Fruit fly (Drosophila melanogaster) whole organism, embryonic: ENCODE measurements around the gene CG34039.

ENCODE experiments used
- Ada2b ChIP-seq: fragments of 200-800 bp; sonication (Bioruptor generic); IDR thresholded peaks from 2 replicates; pipeline ENCODE4 v1.3.6; 2022; ENCODE audit warnings: missing biosample characterization, missing genetic modification characterization
- Adf1 ChIP-seq: fragments of 200-800 bp; sonication (Bioruptor generic); IDR thresholded peaks from 2 replicates; pipeline ENCODE4 v1.3.6; 2022; ENCODE audit warnings: missing biosample characterization, missing genetic modification characterization
- CG10321 ChIP-seq: fragments of 200-800 bp; sonication (Bioruptor generic); IDR thresholded peaks from 2 replicates; pipeline ENCODE4 v1.3.6; 2022; ENCODE audit warnings: missing biosample characterization, missing genetic modification characterization
- CG10431 ChIP-seq: fragments of 200-800 bp; sonication (Bioruptor generic); optimal IDR thresholded peaks from 3 replicates; lab custom pipeline; 2018; ENCODE audit warnings: missing biosample characterization, mild to moderate bottlenecking, missing genetic modification characterization
- CG11247 ChIP-seq: fragments of 200-800 bp; sonication (Bioruptor generic); IDR thresholded peaks from 2 replicates; pipeline ENCODE4 v1.3.6; 2022; ENCODE audit warnings: missing biosample characterization, missing genetic modification characterization
- CG1603 ChIP-seq: fragments of 200-800 bp; sonication (Bioruptor generic); optimal IDR thresholded peaks from 2 replicates; lab custom pipeline; 2019; ENCODE audit warnings: missing biosample characterization, mild to moderate bottlenecking, missing genetic modification characterization, moderate library complexity
- CG18011 ChIP-seq: fragments of 200-800 bp; sonication (Bioruptor generic); optimal IDR thresholded peaks from 2 replicates; lab custom pipeline; 2017; ENCODE audit warnings: missing biosample characterization, missing genetic modification characterization, mild to moderate bottlenecking, moderate library complexity, missing genotype
- CG1832 ChIP-seq: fragments of 200-800 bp; sonication (Bioruptor generic); optimal IDR thresholded peaks from 2 replicates; lab custom pipeline; 2017; ENCODE audit warnings: missing biosample characterization, mild to moderate bottlenecking, missing genetic modification characterization, inconsistent platforms
- CG18599 ChIP-seq: fragments of 200-800 bp; sonication (Bioruptor generic); optimal IDR thresholded peaks from 3 replicates; lab custom pipeline; 2017; ENCODE audit warnings: missing biosample characterization, missing genetic modification characterization, mild to moderate bottlenecking, moderate library complexity, missing genetic modification reagents
- CG2199 ChIP-seq: fragments of 200-800 bp; sonication (Bioruptor generic); IDR thresholded peaks from 3 replicates; pipeline ENCODE4 v1.3.6; 2022; ENCODE audit warnings: missing biosample characterization, missing genetic modification characterization
- CG2712 ChIP-seq: fragments of 200-800 bp; optimal IDR thresholded peaks from 3 replicates; lab custom pipeline; 2019; ENCODE audit warnings: missing biosample characterization, mild to moderate bottlenecking, missing genetic modification characterization, moderate library complexity
- CG3065 ChIP-seq: fragments of 200-800 bp; sonication (Bioruptor generic); optimal IDR thresholded peaks from 2 replicates; lab custom pipeline; 2016; ENCODE audit warnings: missing biosample characterization, missing genetic modification characterization
- CG3995 ChIP-seq: fragments of 200-800 bp; sonication (Bioruptor generic); optimal IDR thresholded peaks from 3 replicates; lab custom pipeline; 2016; ENCODE audit warnings: missing biosample characterization, missing genetic modification characterization
- CG4404 ChIP-seq: fragments of 200-800 bp; sonication (Bioruptor generic); IDR thresholded peaks from 2 replicates; pipeline ENCODE4 v1.3.6; 2022; ENCODE audit warnings: missing biosample characterization, missing genetic modification characterization
- CG6791 ChIP-seq: fragments of 200-800 bp; sonication (Bioruptor generic); IDR thresholded peaks from 3 replicates; pipeline ENCODE4 v1.3.6; 2022; ENCODE audit warnings: missing biosample characterization, missing genetic modification characterization; ENCODE audit not compliant: partially characterized antibody
- CG8924 ChIP-seq: fragments of 200-800 bp; optimal IDR thresholded peaks from 3 replicates; lab custom pipeline; 2019; ENCODE audit warnings: missing biosample characterization, mild to moderate bottlenecking, missing genetic modification characterization, moderate library complexity
- CG9609 ChIP-seq: fragments of 200-800 bp; sonication (Bioruptor generic); optimal IDR thresholded peaks from 3 replicates; lab custom pipeline; 2016; ENCODE audit warnings: missing biosample characterization, missing genetic modification characterization
- CG9797 ChIP-seq: fragments of 200-800 bp; sonication (Bioruptor generic); optimal IDR thresholded peaks from 3 replicates; lab custom pipeline; 2018; ENCODE audit warnings: missing biosample characterization, mild to moderate bottlenecking, missing genetic modification characterization
- CoRest ChIP-seq: fragments of 200-800 bp; sonication (Bioruptor generic); optimal IDR thresholded peaks from 3 replicates; lab custom pipeline; 2018; ENCODE audit warnings: missing biosample characterization, mild to moderate bottlenecking, missing genetic modification characterization, moderate library complexity
- ERR ChIP-seq: fragments of 200-800 bp; sonication (Bioruptor generic); optimal IDR thresholded peaks from 2 replicates; lab custom pipeline; 2016; ENCODE audit warnings: missing biosample characterization, missing genetic modification characterization
- H2.0 ChIP-seq: fragments of 200-800 bp; sonication (Bioruptor generic); IDR thresholded peaks from 2 replicates; pipeline ENCODE4 v1.3.6; 2022; ENCODE audit warnings: missing biosample characterization, missing genetic modification characterization
- Nf-YB ChIP-seq: fragments of 200-800 bp; sonication (Bioruptor generic); optimal IDR thresholded peaks from 3 replicates; lab custom pipeline; 2019; ENCODE audit warnings: missing biosample characterization, mild to moderate bottlenecking, missing genetic modification characterization, moderate library complexity
- Nf-YC ChIP-seq: fragments of 200-800 bp; optimal IDR thresholded peaks from 3 replicates; lab custom pipeline; 2019; ENCODE audit warnings: missing biosample characterization, mild to moderate bottlenecking, missing genetic modification characterization, moderate library complexity
- Rfx ChIP-seq: fragments of 200-800 bp; sonication (Bioruptor generic); IDR thresholded peaks from 2 replicates; pipeline ENCODE4 v1.3.6; 2022; ENCODE audit warnings: missing biosample characterization, missing genetic modification characterization
- Sox100B ChIP-seq: fragments of 200-800 bp; sonication (Bioruptor generic); optimal IDR thresholded peaks from 3 replicates; lab custom pipeline; 2018; ENCODE audit warnings: missing biosample characterization, mild to moderate bottlenecking, missing genetic modification characterization
- Trl ChIP-seq, 3 experiments: fragments of >200 bp in 2 of 3; fragments of 200-800 bp in 1 of 3; sonication (Bioruptor generic) in 1 of 3; optimal IDR thresholded peaks; 2 replicates in 1 of 3; 3 replicates in 2 of 3; lab custom pipeline; 2016 to 2017; ENCODE audit warnings: missing biosample characterization in 1 of 3, missing genetic modification characterization in 1 of 3
- amos ChIP-seq: fragments of 200-800 bp; sonication (Bioruptor generic); IDR thresholded peaks from 2 replicates; pipeline ENCODE4 v1.3.6; 2022; ENCODE audit warnings: missing biosample characterization, missing genetic modification characterization; ENCODE audit not compliant: partially characterized antibody
- bsh ChIP-seq, 2 experiments: fragments of 200-800 bp; sonication (Bioruptor generic); optimal IDR thresholded peaks; 2 replicates each; lab custom pipeline; 2017 to 2018; ENCODE audit warnings: mild to moderate bottlenecking in 2 of 2, missing biosample characterization in 2 of 2, missing genetic modification characterization in 2 of 2, moderate library complexity in 1 of 2
- cas ChIP-seq: fragments of 200-800 bp; sonication (Bioruptor generic); IDR thresholded peaks from 2 replicates; pipeline ENCODE4 v1.3.6; 2022; ENCODE audit warnings: missing biosample characterization, missing genetic modification characterization
- cg ChIP-seq: fragments of 200-800 bp; sonication (Bioruptor generic); optimal IDR thresholded peaks from 3 replicates; lab custom pipeline; 2019; ENCODE audit warnings: missing biosample characterization, mild to moderate bottlenecking, missing genetic modification characterization, moderate library complexity
- crol ChIP-seq: fragments of 200-800 bp; sonication (Bioruptor generic); IDR thresholded peaks from 2 replicates; pipeline ENCODE4 v1.3.6; 2022; ENCODE audit warnings: missing biosample characterization, missing genetic modification characterization
- dm ChIP-seq: fragments of 200-800 bp; sonication (Bioruptor generic); optimal IDR thresholded peaks from 3 replicates; lab custom pipeline; 2016; ENCODE audit warnings: missing biosample characterization, missing genetic modification characterization
- dpn ChIP-seq, 2 experiments: fragments of 200-800 bp; sonication (Bioruptor generic); optimal IDR thresholded peaks; 3 replicates each; lab custom pipeline; 2016; ENCODE audit warnings: missing biosample characterization in 2 of 2, missing genetic modification characterization in 2 of 2
- ewg ChIP-seq: fragments of 200-800 bp; sonication (Bioruptor generic); optimal IDR thresholded peaks from 3 replicates; lab custom pipeline; 2017; ENCODE audit warnings: mild to moderate bottlenecking, missing biosample characterization, missing genetic modification reagents, missing genetic modification characterization
- eyg ChIP-seq: fragments of 200-800 bp; sonication (Bioruptor generic); optimal IDR thresholded peaks from 3 replicates; lab custom pipeline; 2016; ENCODE audit warnings: missing biosample characterization, missing genetic modification characterization
- hb ChIP-seq: fragments of 200-800 bp; sonication (Bioruptor generic); IDR thresholded peaks from 3 replicates; pipeline ENCODE4 v1.3.6; 2022; ENCODE audit warnings: missing biosample characterization, missing genetic modification characterization; ENCODE audit not compliant: partially characterized antibody
- her ChIP-seq: fragments of 200-800 bp; sonication (Bioruptor generic); optimal IDR thresholded peaks from 2 replicates; lab custom pipeline; 2016; ENCODE audit warnings: missing biosample characterization, missing genetic modification characterization
- kay ChIP-seq: fragments of 200-800 bp; sonication (Bioruptor generic); optimal IDR thresholded peaks from 2 replicates; lab custom pipeline; 2016; ENCODE audit warnings: missing biosample characterization, missing genetic modification characterization
- lilli ChIP-seq: fragments of 200-800 bp; sonication (Bioruptor generic); optimal IDR thresholded peaks from 3 replicates; lab custom pipeline; 2016; ENCODE audit warnings: missing biosample characterization, missing genetic modification characterization
- nerfin-1 ChIP-seq: fragments of 200-800 bp; sonication (Bioruptor generic); optimal IDR thresholded peaks from 3 replicates; lab custom pipeline; 2019; ENCODE audit warnings: missing biosample characterization, mild to moderate bottlenecking, missing genetic modification characterization, moderate library complexity
- phol ChIP-seq: fragments of 200-800 bp; sonication (Bioruptor generic); optimal IDR thresholded peaks from 3 replicates; lab custom pipeline; 2018; ENCODE audit warnings: missing biosample characterization, mild to moderate bottlenecking, missing genetic modification characterization, moderate library complexity
- pros ChIP-seq: fragments of 200-800 bp; sonication (Bioruptor generic); optimal IDR thresholded peaks from 3 replicates; lab custom pipeline; 2019; ENCODE audit warnings: missing biosample characterization, mild to moderate bottlenecking, missing genetic modification characterization, moderate library complexity
- sc ChIP-seq, 3 experiments: fragments of >200 bp in 2 of 3; fragments of 200-800 bp in 1 of 3; sonication (Bioruptor generic) in 1 of 3; optimal IDR thresholded peaks; 2 replicates in 2 of 3; 3 replicates in 1 of 3; lab custom pipeline; 2017; ENCODE audit warnings: mild to moderate bottlenecking in 1 of 3, missing biosample characterization in 1 of 3, missing genetic modification characterization in 1 of 3, missing genetic modification reagents in 1 of 3
- sens-2 ChIP-seq: fragments of 200-800 bp; sonication (Bioruptor generic); IDR thresholded peaks from 2 replicates; pipeline ENCODE4 v1.3.6; 2022; ENCODE audit warnings: missing biosample characterization, missing genetic modification characterization
- sima ChIP-seq: fragments of 200-800 bp; sonication (Bioruptor generic); optimal IDR thresholded peaks from 2 replicates; lab custom pipeline; 2016; ENCODE audit warnings: missing biosample characterization, missing genetic modification characterization
- sisA ChIP-seq: fragments of 200-800 bp; sonication (Bioruptor generic); IDR thresholded peaks from 2 replicates; pipeline ENCODE4 v1.3.6; 2022; ENCODE audit warnings: missing biosample characterization, missing genetic modification characterization
- tna ChIP-seq: fragments of 200-800 bp; sonication (Bioruptor generic); IDR thresholded peaks from 2 replicates; pipeline ENCODE4 v1.3.6; 2022; ENCODE audit warnings: missing biosample characterization, missing genetic modification characterization; ENCODE audit not compliant: partially characterized antibody
- z ChIP-seq: fragments of 200-800 bp; sonication (Bioruptor generic); IDR thresholded peaks from 3 replicates; pipeline ENCODE4 v1.3.6; 2022; ENCODE audit warnings: missing biosample characterization, missing genetic modification characterization
- zen ChIP-seq: fragments of 200-800 bp; sonication (Bioruptor generic); optimal IDR thresholded peaks from 3 replicates; lab custom pipeline; 2018; ENCODE audit warnings: missing biosample characterization, mild to moderate bottlenecking, missing genetic modification characterization, moderate library complexity
- zf30C ChIP-seq: fragments of 200-800 bp; sonication (Bioruptor generic); optimal IDR thresholded peaks from 3 replicates; lab custom pipeline; 2018; ENCODE audit warnings: missing biosample characterization, mild to moderate bottlenecking, missing genetic modification characterization

Gene CG34039

dm6 chr3L:14599503-14599902 lies 39.7 kb downstream of the CG34039 start, which contains the start of gene HGTX (continued):
- TF ChIP-seq kay (GFP tag; lab: Kevin White, UChicago) (no peak), CG2712 (tag; lab: Kevin White, UChicago) (peak; percentile 25), CG18599 (GFP tag; lab: Kevin White, UChicago) (no peak), crol (GFP tag; lab: Robert Waterston, UW) (peak; percentile 43; the same call in 1 of the 2 replicates), lilli (GFP tag; lab: Kevin White, UChicago) (no peak), CG10431 (GFP tag; lab: Kevin White, UChicago) (no peak), pros (peak; percentile 4), CoRest (peak; percentile 21), nerfin-1 (tag; lab: Kevin White, UChicago) (peak; percentile 53), CG1603 (tag; lab: Kevin White, UChicago) (peak; percentile 16), zf30C (peak; percentile 0), sima (GFP tag; lab: Kevin White, UChicago) (no peak), tna (GFP tag; lab: Robert Waterston, UW) (0 out of 2 replicates have a peak, but pooled peaks have one; percentile 43), bsh (GFP tag; optimal IDR thresholded peaks at IDR 0.05; lab: Kevin White, UChicago) (no peak), CG3065 (GFP tag; lab: Kevin White, UChicago) (peak; percentile 11), CG9609 (GFP tag; lab: Kevin White, UChicago) (no peak), CG10321 (peak; percentile 89), CG1832 (GFP tag; lab: Kevin White, UChicago) (peak; percentile 96), sc (optimal IDR thresholded peaks at IDR 0.05; lab: Kevin White, UChicago) (no peak), sc (GFP tag; optimal IDR thresholded peaks at IDR 0.05; lab: Kevin White, UChicago) (no peak), Sox100B (GFP tag; lab: Kevin White, UChicago) (no peak), Ada2b (GFP tag; lab: Robert Waterston, UW) (no peak), ewg (GFP tag; lab: Kevin White, UChicago) (peak; percentile 74), dpn (GFP tag; optimal IDR thresholded peaks at IDR 0.05; lab: Kevin White, UChicago) (no peak), Adf1 (no peak), CG11247 (no peak), zen (tag; lab: Kevin White, UChicago) (peak; percentile 60), Rfx (no peak)

- TF ChIP-seq sisA, result no peak
- TF ChIP-seq eyg (GFP tag; lab: Kevin White, UChicago), result no peak
- TF ChIP-seq dm (GFP tag; lab: Kevin White, UChicago), result no peak
- TF ChIP-seq H2.0 (GFP tag; lab: Robert Waterston, UW), result no peak
- TF ChIP-seq CG18011 (GFP tag; lab: Kevin White, UChicago), result no peak
- peak; percentile 83 for TF ChIP-seq Nf-YB
- peak; percentile 50; the same call in 1 of the 3 replicates for TF ChIP-seq CG6791 (GFP tag; lab: Robert Waterston, UW)
- TF ChIP-seq hb (GFP tag; lab: Robert Waterston, UW), result no peak
- TF ChIP-seq Rfx, result no peak
- no peak for TF ChIP-seq CG3995 (GFP tag; lab: Kevin White, UChicago)
- TF ChIP-seq phol, result peak; percentile 27
- peak; percentile 99 for TF ChIP-seq z (GFP tag; lab: Robert Waterston, UW)
- no peak for TF ChIP-seq CG8924
- 0 out of 3 replicates have a peak, but pooled peaks have one; percentile 63 for TF ChIP-seq CG2199 (GFP tag; lab: Robert Waterston, UW)
- no peak for TF ChIP-seq CG9797 (GFP tag; lab: Kevin White, UChicago)
- no peak for TF ChIP-seq CG4404 (GFP tag; lab: Robert Waterston, UW)
- TF ChIP-seq ERR, result no peak
- TF ChIP-seq sens-2 (GFP tag; lab: Robert Waterston, UW), result no peak
- peak; percentile 34 to 35 for TF ChIP-seq Trl (optimal IDR thresholded peaks at IDR 0.05; lab: Kevin White, UChicago)
- no peak for TF ChIP-seq Trl (GFP tag; optimal IDR thresholded peaks at IDR 0.05; lab: Kevin White, UChicago)
- no peak for TF ChIP-seq her (GFP tag; lab: Kevin White, UChicago)
- TF ChIP-seq cas, result no peak
- peak; percentile 14; the same call in 1 of the 2 replicates for TF ChIP-seq amos
- peak; percentile 51 for TF ChIP-seq cg
- peak; percentile 84 for TF ChIP-seq Nf-YC
These were observed 40.8 kb downstream of the CG34039 start for dm6 chr3L:14600570-14600969.
